Worm (Caenorhabditis elegans) whole organism, early embryonic: ENCODE measurements around the gene lido-8.

Source experiments
- B0310.2 ChIP-seq: sonication (generic microtip); optimal IDR thresholded peaks from 2 replicates; lab custom pipeline; 2016; ENCODE audit warnings: mild to moderate bottlenecking, missing genetic modification characterization, missing compliant biosample characterization
- F13C5.2 ChIP-seq: sonication (generic microtip); optimal IDR thresholded peaks from 2 replicates; lab custom pipeline; 2017; ENCODE audit warnings: mild to moderate bottlenecking, missing genetic modification characterization, inconsistent platforms, missing compliant biosample characterization
- aly-1 ChIP-seq: sonication (generic microtip); optimal IDR thresholded peaks from 2 replicates; lab custom pipeline; 2016; ENCODE audit warnings: missing genetic modification characterization, missing compliant biosample characterization
- ama-1 ChIP-seq: fragments of 150-350 bp; optimal IDR thresholded peaks from 2 replicates; lab custom pipeline; 2014
- ceh-13 ChIP-seq: fragments of 200-800 bp; sonication (Bioruptor generic); optimal IDR thresholded peaks from 2 replicates; lab custom pipeline; 2018; ENCODE audit warnings: mild to moderate bottlenecking, missing genetic modification characterization, missing compliant biosample characterization
- ceh-36 ChIP-seq: sonication (generic microtip); optimal IDR thresholded peaks from 2 replicates; lab custom pipeline; 2016; ENCODE audit warnings: missing genetic modification characterization, inconsistent platforms, missing compliant biosample characterization
- ets-7 ChIP-seq: sonication (generic microtip); optimal IDR thresholded peaks from 2 replicates; lab custom pipeline; 2016; ENCODE audit warnings: missing genotype, missing genetic modification characterization, missing compliant biosample characterization
- flt-1 ChIP-seq: fragments of 200-800 bp; sonication (Bioruptor generic); IDR thresholded peaks from 2 replicates; pipeline ENCODE4 v1.3.6; 2022; ENCODE audit warnings: missing genetic modification characterization, missing compliant biosample characterization
- hmbx-1 ChIP-seq: sonication (generic microtip); optimal IDR thresholded peaks from 2 replicates; lab custom pipeline; 2016; ENCODE audit warnings: mild to moderate bottlenecking, missing genetic modification characterization, missing compliant biosample characterization
- hmg-4 ChIP-seq: fragments of 200-800 bp; sonication (Bioruptor generic); optimal IDR thresholded peaks from 2 replicates; lab custom pipeline; 2018; ENCODE audit warnings: mild to moderate bottlenecking, missing genetic modification characterization, missing compliant biosample characterization
- hnd-1 ChIP-seq: sonication (generic microtip); optimal IDR thresholded peaks from 2 replicates; lab custom pipeline; 2016; ENCODE audit warnings: missing genetic modification characterization, missing compliant biosample characterization
- pes-1 ChIP-seq: fragments of 200-800 bp; sonication (Bioruptor generic); IDR thresholded peaks from 2 replicates; pipeline ENCODE4 v1.3.6; 2022; ENCODE audit warnings: missing genetic modification reagents, missing genetic modification characterization, missing compliant biosample characterization
- scrt-1 ChIP-seq: fragments of 200-800 bp; sonication (Bioruptor generic); IDR thresholded peaks from 2 replicates; pipeline ENCODE4 v1.3.6; 2022; ENCODE audit warnings: missing genetic modification characterization, missing compliant biosample characterization
- sea-1 ChIP-seq: fragments of 200-800 bp; sonication (Bioruptor generic); conservative IDR thresholded peaks from 2 replicates; pipeline ENCODE4 v1.3.6; 2022; ENCODE audit warnings: missing genetic modification characterization, missing compliant biosample characterization
- tbx-11 ChIP-seq: fragments of 200-800 bp; sonication (Bioruptor generic); IDR thresholded peaks from 2 replicates; pipeline ENCODE4 v1.3.6; 2022; ENCODE audit warnings: missing genetic modification characterization, missing compliant biosample characterization
- tbx-37 ChIP-seq: fragments of 200-800 bp; sonication (Bioruptor generic); conservative IDR thresholded peaks from 2 replicates; pipeline ENCODE4 v1.3.6; 2022; ENCODE audit warnings: missing genetic modification reagents, missing genetic modification characterization, missing compliant biosample characterization
- tra-4 ChIP-seq: sonication (generic microtip); optimal IDR thresholded peaks from 2 replicates; lab custom pipeline; 2017; ENCODE audit warnings: missing genetic modification characterization, missing compliant biosample characterization

Gene lido-8

ce11 chrII:3048378-3048777 is 51.6 kb downstream of the lido-8 start, which contains the start of gene sri-28:
Gene sri-28 (plus strand): TSS chrII:3048678.
- TF ChIP-seq tra-4 (tag; lab: Kevin White, UChicago) (no peak), aly-1 (tag; lab: Kevin White, UChicago) (no peak), ceh-13 (GFP tag; lab: Kevin White, UChicago) (no peak), pes-1 (GFP tag; lab: Robert Waterston, UW) (no peak), B0310.2 (tag; lab: Kevin White, UChicago) (no peak), ets-7 (tag; lab: Kevin White, UChicago) (no peak), hmbx-1 (no peak), scrt-1 (GFP tag; lab: Robert Waterston, UW) (no peak), ama-1 (lab: Kevin White, UChicago) (no peak), hmg-4 (GFP tag; lab: Kevin White, UChicago) (no peak), hnd-1 (tag; lab: Kevin White, UChicago) (no peak), ceh-36 (tag; lab: Kevin White, UChicago) (no peak), sea-1 (no peak), flt-1 (GFP tag; lab: Robert Waterston, UW) (no peak), tbx-37 (no peak), tbx-11 (no peak), F13C5.2 (tag; lab: Kevin White, UChicago) (no peak)

DNA sequence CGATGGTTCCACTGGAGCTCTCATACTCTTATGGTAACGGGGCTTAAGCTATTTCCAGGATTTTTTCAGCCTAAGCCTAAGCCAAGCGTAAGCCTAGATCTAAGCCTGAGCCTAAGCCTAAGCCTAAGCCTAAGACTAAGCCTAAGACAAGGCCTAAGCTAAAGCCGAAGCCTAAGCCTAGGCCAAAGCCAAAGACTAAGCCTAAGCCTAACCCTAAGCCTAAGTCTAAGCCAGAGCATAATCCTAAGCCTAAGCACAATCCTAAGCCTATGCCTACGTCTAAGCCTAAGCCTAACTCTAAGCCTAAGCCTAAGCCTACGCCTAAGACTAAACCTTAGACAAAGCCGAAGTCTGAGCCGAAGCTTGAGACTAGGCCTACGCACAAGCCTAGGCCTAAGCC is 52.2 kb downstream of the lido-8 start:
- TF ChIP-seq ceh-36 (tag; lab: Kevin White, UChicago) (peak; percentile 87), tra-4 (tag; lab: Kevin White, UChicago) (no peak)
